Fruit fly (Drosophila melanogaster) whole organism, prepupa: ENCODE measurements around the gene Gyc89Db.

ENCODE experiments used
- Blimp-1 ChIP-seq: fragments of 200-800 bp; sonication (Bioruptor generic); optimal IDR thresholded peaks from 3 replicates; lab custom pipeline; 2017; ENCODE audit warnings: missing biosample characterization, missing genetic modification characterization, mild to moderate bottlenecking, moderate library complexity, missing genetic modification reagents
- CG10631 ChIP-seq: fragments of 200-800 bp; sonication (Bioruptor generic); optimal IDR thresholded peaks from 2 replicates; lab custom pipeline; 2016; ENCODE audit warnings: missing biosample characterization, missing genetic modification characterization
- CG10669 ChIP-seq: fragments of 200-800 bp; sonication (Bioruptor generic); optimal IDR thresholded peaks from 3 replicates; lab custom pipeline; 2018; ENCODE audit warnings: missing biosample characterization, mild to moderate bottlenecking, missing genetic modification characterization, moderate library complexity
- CG11294 ChIP-seq: fragments of 200-800 bp; sonication (Bioruptor generic); IDR thresholded peaks from 2 replicates; pipeline ENCODE4 v1.3.6; 2022; ENCODE audit warnings: missing biosample characterization, missing genetic modification characterization
- CG11762 ChIP-seq: fragments of 200-800 bp; sonication (Bioruptor generic); optimal IDR thresholded peaks from 3 replicates; lab custom pipeline; 2016; ENCODE audit warnings: missing biosample characterization, missing genetic modification characterization; ENCODE audit not compliant: insufficient read depth
- CG11902 ChIP-seq: fragments of 200-800 bp; sonication (Bioruptor generic); optimal IDR thresholded peaks from 3 replicates; lab custom pipeline; 2016; ENCODE audit warnings: missing biosample characterization, missing genetic modification characterization
- CG1621 ChIP-seq: fragments of 200-800 bp; sonication (Bioruptor generic); optimal IDR thresholded peaks from 3 replicates; lab custom pipeline; 2018; ENCODE audit warnings: missing biosample characterization, mild to moderate bottlenecking, missing genetic modification characterization
- CG31627 ChIP-seq: fragments of 200-800 bp; sonication (Bioruptor generic); optimal IDR thresholded peaks from 3 replicates; lab custom pipeline; 2016; ENCODE audit warnings: missing biosample characterization, missing genetic modification characterization
- CG32006 ChIP-seq: fragments of 200-800 bp; sonication (Bioruptor generic); optimal IDR thresholded peaks from 3 replicates; lab custom pipeline; 2017; ENCODE audit warnings: missing biosample characterization, mild to moderate bottlenecking, missing genetic modification characterization
- CG34406 ChIP-seq: fragments of 200-800 bp; sonication (Bioruptor generic); optimal IDR thresholded peaks from 3 replicates; lab custom pipeline; 2016; ENCODE audit warnings: missing biosample characterization, missing genetic modification characterization
- CG3919 ChIP-seq: fragments of 200-800 bp; sonication (Bioruptor generic); optimal IDR thresholded peaks from 3 replicates; lab custom pipeline; 2016; ENCODE audit warnings: missing biosample characterization, missing genetic modification characterization
- CG4318 ChIP-seq: fragments of 200-800 bp; sonication (Bioruptor generic); optimal IDR thresholded peaks from 3 replicates; lab custom pipeline; 2017; ENCODE audit warnings: missing biosample characterization, mild to moderate bottlenecking, missing genetic modification characterization
- CG6792 ChIP-seq: fragments of 200-800 bp; sonication (Bioruptor generic); optimal IDR thresholded peaks from 3 replicates; lab custom pipeline; 2016; ENCODE audit warnings: missing biosample characterization, missing genetic modification characterization
- CG6808 ChIP-seq: fragments of 200-800 bp; sonication (Bioruptor generic); optimal IDR thresholded peaks from 3 replicates; lab custom pipeline; 2017; ENCODE audit warnings: missing biosample characterization, missing genetic modification characterization, mild to moderate bottlenecking, moderate library complexity, missing genetic modification reagents
- CG6854 ChIP-seq: fragments of 200-800 bp; sonication (Bioruptor generic); optimal IDR thresholded peaks from 2 replicates; lab custom pipeline; 2017; ENCODE audit warnings: missing biosample characterization, mild to moderate bottlenecking, missing genetic modification characterization
- CG7368 ChIP-seq: fragments of 200-800 bp; sonication (Bioruptor generic); optimal IDR thresholded peaks from 3 replicates; lab custom pipeline; 2016; ENCODE audit warnings: missing biosample characterization, missing genetic modification characterization
- CG8119 ChIP-seq: fragments of 200-800 bp; sonication (Bioruptor generic); IDR thresholded peaks from 3 replicates; pipeline ENCODE4 v1.3.6; 2022; ENCODE audit warnings: missing biosample characterization, missing genetic modification characterization
- CG8319 ChIP-seq: fragments of 200-800 bp; sonication (Bioruptor generic); optimal IDR thresholded peaks from 3 replicates; lab custom pipeline; 2016; ENCODE audit warnings: missing biosample characterization, missing genetic modification characterization
- CG8632 ChIP-seq: fragments of 200-800 bp; sonication (Bioruptor generic); optimal IDR thresholded peaks from 3 replicates; lab custom pipeline; 2016; ENCODE audit warnings: missing biosample characterization, missing genetic modification characterization
- CG9139 ChIP-seq: fragments of 200-800 bp; sonication (Bioruptor generic); optimal IDR thresholded peaks from 3 replicates; lab custom pipeline; 2017; ENCODE audit warnings: missing biosample characterization, mild to moderate bottlenecking, missing genetic modification characterization
- Eip75B ChIP-seq: fragments of 200-800 bp; sonication (Bioruptor generic); optimal IDR thresholded peaks from 3 replicates; lab custom pipeline; 2016; ENCODE audit warnings: missing biosample characterization, missing genetic modification characterization
- Eip93F ChIP-seq: fragments of 200-800 bp; sonication (Bioruptor generic); optimal IDR thresholded peaks from 2 replicates; lab custom pipeline; 2016; ENCODE audit warnings: missing biosample characterization, mild to moderate bottlenecking, missing genetic modification characterization
- Ets21C ChIP-seq: fragments of 200-800 bp; sonication (Bioruptor generic); optimal IDR thresholded peaks from 3 replicates; lab custom pipeline; 2016; ENCODE audit warnings: missing biosample characterization, missing genetic modification characterization
- Gug ChIP-seq: fragments of 200-800 bp; sonication (Bioruptor generic); IDR thresholded peaks from 2 replicates; pipeline ENCODE4 v1.3.6; 2022; ENCODE audit warnings: missing biosample characterization, missing genetic modification characterization
- Hr39 ChIP-seq: fragments of 200-800 bp; sonication (Bioruptor generic); optimal IDR thresholded peaks from 2 replicates; lab custom pipeline; 2016; ENCODE audit warnings: missing biosample characterization, missing genetic modification characterization
- Hr4 ChIP-seq: fragments of 200-800 bp; sonication (Bioruptor generic); optimal IDR thresholded peaks from 3 replicates; lab custom pipeline; 2016; ENCODE audit warnings: missing biosample characterization, missing genetic modification characterization
- Lpt ChIP-seq: fragments of 200-800 bp; sonication (Bioruptor generic); optimal IDR thresholded peaks from 3 replicates; lab custom pipeline; 2016; ENCODE audit warnings: missing biosample characterization, missing genetic modification characterization
- Met ChIP-seq: fragments of 200-800 bp; sonication (Bioruptor generic); optimal IDR thresholded peaks from 3 replicates; lab custom pipeline; 2016; ENCODE audit warnings: missing biosample characterization, missing genetic modification characterization
- OdsH ChIP-seq: fragments of 200-800 bp; sonication (Bioruptor generic); optimal IDR thresholded peaks from 3 replicates; lab custom pipeline; 2016; ENCODE audit warnings: missing biosample characterization, missing genetic modification characterization
- Smox ChIP-seq: fragments of 200-800 bp; sonication (Bioruptor generic); optimal IDR thresholded peaks from 3 replicates; lab custom pipeline; 2016; ENCODE audit warnings: missing biosample characterization, missing genetic modification characterization
- Sox102F ChIP-seq: fragments of 200-800 bp; sonication (Bioruptor generic); optimal IDR thresholded peaks from 2 replicates; lab custom pipeline; 2016; ENCODE audit warnings: missing biosample characterization, mild to moderate bottlenecking, missing genetic modification characterization
- Sox14 ChIP-seq: fragments of 200-800 bp; sonication (Bioruptor generic); optimal IDR thresholded peaks from 3 replicates; lab custom pipeline; 2016; ENCODE audit warnings: missing biosample characterization, missing genetic modification characterization
- Sox15 ChIP-seq: fragments of 200-800 bp; sonication (Bioruptor generic); optimal IDR thresholded peaks from 3 replicates; lab custom pipeline; 2016; ENCODE audit warnings: missing biosample characterization, missing genetic modification characterization
- achi ChIP-seq: fragments of 200-800 bp; sonication (Bioruptor generic); optimal IDR thresholded peaks from 3 replicates; lab custom pipeline; 2016; ENCODE audit warnings: missing biosample characterization, missing genetic modification characterization
- acj6 ChIP-seq: fragments of 200-800 bp; sonication (Bioruptor generic); optimal IDR thresholded peaks from 3 replicates; lab custom pipeline; 2016; ENCODE audit warnings: missing biosample characterization, missing genetic modification characterization
- dac ChIP-seq: fragments of 200-800 bp; sonication (Bioruptor generic); optimal IDR thresholded peaks from 2 replicates; lab custom pipeline; 2017; ENCODE audit warnings: missing biosample characterization, mild to moderate bottlenecking, missing genetic modification characterization
- dsx ChIP-seq: fragments of 200-800 bp; optimal IDR thresholded peaks from 3 replicates; lab custom pipeline; 2019; ENCODE audit warnings: missing biosample characterization, mild to moderate bottlenecking, missing genetic modification characterization, moderate library complexity; ENCODE audit not compliant: poor library complexity, severe bottlenecking
- eg ChIP-seq: fragments of 200-800 bp; sonication (Bioruptor generic); IDR thresholded peaks from 3 replicates; pipeline ENCODE4 v1.3.6; 2022; ENCODE audit warnings: missing biosample characterization, missing genetic modification characterization
- esn ChIP-seq: fragments of 200-800 bp; sonication (Bioruptor generic); optimal IDR thresholded peaks from 2 replicates; lab custom pipeline; 2016; ENCODE audit warnings: missing biosample characterization, mild to moderate bottlenecking, missing genetic modification characterization, moderate library complexity
- fd59A ChIP-seq: fragments of 200-800 bp; sonication (Bioruptor generic); optimal IDR thresholded peaks from 2 replicates; lab custom pipeline; 2017; ENCODE audit warnings: missing biosample characterization, mild to moderate bottlenecking, missing genetic modification characterization, missing genetic modification reagents
- fd85E ChIP-seq: fragments of 200-800 bp; sonication (Bioruptor generic); optimal IDR thresholded peaks from 3 replicates; lab custom pipeline; 2016; ENCODE audit warnings: missing biosample characterization, missing genetic modification characterization
- fkh ChIP-seq: fragments of 200-800 bp; sonication (Bioruptor generic); optimal IDR thresholded peaks from 3 replicates; lab custom pipeline; 2017; ENCODE audit warnings: missing biosample characterization, mild to moderate bottlenecking, missing genetic modification characterization, moderate library complexity
- salr ChIP-seq, 2 experiments: fragments of 200-800 bp; sonication (Bioruptor generic); optimal IDR thresholded peaks; 3 replicates each; lab custom pipeline; 2016 to 2018; ENCODE audit warnings: missing biosample characterization in 2 of 2, missing genetic modification characterization in 2 of 2, mild to moderate bottlenecking in 1 of 2
- ss ChIP-seq, 2 experiments: fragments of 200-800 bp; sonication (Bioruptor generic); optimal IDR thresholded peaks; 2 replicates in 1 of 2; 3 replicates in 1 of 2; lab custom pipeline; 2017 to 2018; ENCODE audit warnings: mild to moderate bottlenecking in 2 of 2, missing biosample characterization in 2 of 2, missing genetic modification characterization in 2 of 2, moderate library complexity in 1 of 2
- svp ChIP-seq: fragments of 200-800 bp; sonication (Bioruptor generic); peaks from one replicate; lab custom pipeline; 2016; ENCODE audit warnings: missing biosample characterization, missing genetic modification characterization
- topi ChIP-seq: fragments of 200-800 bp; sonication (Bioruptor generic); optimal IDR thresholded peaks from 3 replicates; lab custom pipeline; 2016; ENCODE audit warnings: missing biosample characterization, missing genetic modification characterization

Gyc89Db gene

dm6 chr3R:16496209-16496608, 19.3 kb downstream of the Gyc89Db start (continued):
- TF ChIP-seq ss (GFP tag; optimal IDR thresholded peaks at IDR 0.05; lab: Kevin White, UChicago), result peak in 1 of 2 experiments; percentile 15
- TF ChIP-seq CG8632, result peak; percentile 2
- TF ChIP-seq CG8319 (GFP tag; lab: Kevin White, UChicago), result peak; percentile 12
- TF ChIP-seq Sox102F (GFP tag; lab: Kevin White, UChicago), result no peak
- peak; percentile 74 for TF ChIP-seq CG3919
- peak; percentile 70 for TF ChIP-seq CG10631 (GFP tag; lab: Kevin White, UChicago)
- peak; percentile 84 for TF ChIP-seq CG4318 (GFP tag; lab: Kevin White, UChicago)
- TF ChIP-seq CG10669 (GFP tag; lab: Kevin White, UChicago), result no peak
- no peak for TF ChIP-seq esn (GFP tag; lab: Kevin White, UChicago)
- peak; percentile 79 for TF ChIP-seq OdsH (GFP tag; lab: Kevin White, UChicago)
- no peak for TF ChIP-seq CG9139 (GFP tag; lab: Kevin White, UChicago)
- peak; percentile 48 for TF ChIP-seq dac (GFP tag; lab: Kevin White, UChicago)
- TF ChIP-seq Eip75B (GFP tag; lab: Kevin White, UChicago), result peak; percentile 62
- no peak for TF ChIP-seq CG11294 (GFP tag; lab: Robert Waterston, UW)
- TF ChIP-seq eg (GFP tag; lab: Robert Waterston, UW), result peak; percentile 77
- TF ChIP-seq CG32006 (GFP tag; lab: Kevin White, UChicago), result peak; percentile 90
- TF ChIP-seq fd85E (GFP tag; lab: Kevin White, UChicago), result no peak
- no peak for TF ChIP-seq fkh (GFP tag; lab: Kevin White, UChicago)
- no peak for TF ChIP-seq CG31627 (GFP tag; lab: Kevin White, UChicago)
- TF ChIP-seq Lpt (GFP tag; lab: Kevin White, UChicago), result peak; percentile 81
- TF ChIP-seq CG7368 (GFP tag; lab: Kevin White, UChicago), result no peak
- TF ChIP-seq acj6 (GFP tag; lab: Kevin White, UChicago), result peak; percentile 63
- TF ChIP-seq, all 60 proteins: peak for 39

dm6 chr3R:16497379-16497778, 20.5 kb downstream of the Gyc89Db start:
- TF ChIP-seq acj6 (GFP tag; lab: Kevin White, UChicago) (peak; percentile 61), CG6808 (GFP tag; lab: Kevin White, UChicago) (peak; percentile 20), dsx (peak; percentile 39), topi (GFP tag; lab: Kevin White, UChicago) (peak; percentile 61), Sox15 (GFP tag; lab: Kevin White, UChicago) (peak; percentile 22), Eip75B (GFP tag; lab: Kevin White, UChicago) (peak; percentile 66), CG8632 (peak; percentile 67), Blimp-1 (no peak), CG1621 (tag; lab: Kevin White, UChicago) (peak; percentile 60), CG11902 (GFP tag; lab: Kevin White, UChicago) (peak; percentile 35), CG6792 (GFP tag; lab: Kevin White, UChicago) (peak; percentile 58), CG8319 (GFP tag; lab: Kevin White, UChicago) (peak; percentile 44), Ets21C (GFP tag; lab: Kevin White, UChicago) (peak; percentile 19), CG8119 (GFP tag; lab: Robert Waterston, UW) (peak; percentile 74; the same call in 2 of the 3 replicates), CG6854 (GFP tag; lab: Kevin White, UChicago) (no peak), CG11762 (GFP tag; lab: Kevin White, UChicago) (peak; percentile 47), esn (GFP tag; lab: Kevin White, UChicago) (peak; percentile 78), CG10669 (GFP tag; lab: Kevin White, UChicago) (peak; percentile 72), Lpt (GFP tag; lab: Kevin White, UChicago) (peak; percentile 26), CG32006 (GFP tag; lab: Kevin White, UChicago) (peak; percentile 72), Sox14 (GFP tag; lab: Kevin White, UChicago) (peak; percentile 59), fd59A (GFP tag; lab: Kevin White, UChicago) (peak; percentile 30), eg (GFP tag; lab: Robert Waterston, UW) (peak; percentile 90), svp (GFP tag; lab: Kevin White, UChicago) (peak; percentile 79), fd85E (GFP tag; lab: Kevin White, UChicago) (no peak), Smox (peak; percentile 56), salr (GFP tag; optimal IDR thresholded peaks at IDR 0.05; lab: Kevin White, UChicago) (peak in 1 of 2 experiments; percentile 41), Gug (peak; percentile 65), dac (GFP tag; lab: Kevin White, UChicago) (peak; percentile 49), Hr4 (GFP tag; lab: Kevin White, UChicago) (peak; percentile 62), CG10631 (GFP tag; lab: Kevin White, UChicago) (peak; percentile 70), Eip93F (GFP tag; lab: Kevin White, UChicago) (no peak), achi (GFP tag; lab: Kevin White, UChicago) (peak; percentile 69), CG4318 (GFP tag; lab: Kevin White, UChicago) (peak; percentile 16), CG34406 (GFP tag; lab: Kevin White, UChicago) (peak; percentile 73), CG31627 (GFP tag; lab: Kevin White, UChicago) (peak; percentile 77), Met (GFP tag; lab: Kevin White, UChicago) (peak; percentile 77), Hr39 (peak; percentile 71), CG9139 (GFP tag; lab: Kevin White, UChicago) (peak; percentile 11)
